Worm (Caenorhabditis elegans): ENCODE measurements around the gene pafo-1.

DNA sequence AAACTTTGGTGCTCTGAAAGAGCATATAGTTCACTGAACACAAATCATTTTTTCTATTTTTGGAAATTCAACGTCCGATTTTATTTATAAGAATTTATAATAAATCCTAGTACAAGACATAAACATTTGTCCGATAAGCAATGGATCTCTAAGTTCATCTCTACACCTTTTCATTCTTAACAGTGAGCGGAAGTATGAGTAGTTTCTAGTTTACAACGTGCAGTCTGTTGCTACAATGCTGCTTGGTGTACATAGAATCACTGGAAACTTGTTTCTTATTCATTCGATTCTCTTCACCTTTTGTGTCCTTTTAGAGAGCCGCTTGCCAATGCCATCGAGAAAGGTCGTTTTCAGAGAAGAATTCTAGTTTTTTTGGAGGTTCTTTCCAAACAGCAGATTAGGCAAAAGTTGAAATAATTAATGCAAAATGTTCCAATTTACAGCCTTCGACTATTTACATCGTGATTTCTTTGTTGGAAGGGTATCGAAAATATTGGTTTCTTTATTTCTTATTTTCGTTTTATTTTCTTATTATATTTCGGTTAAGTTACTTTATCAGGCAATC is 5.5 kb downstream of the pafo-1 start:
- TF ChIP-seq nhr-120 (GFP tag; IDR thresholded peaks at IDR 0.05) (no peak), hsf-1 (GFP tag; IDR thresholded peaks at IDR 0.05) (no peak), ccch-3 (GFP tag; optimal IDR thresholded peaks at IDR 0.05) (no peak), ceh-91 (GFP tag; IDR thresholded peaks at IDR 0.05) (no peak), mes-4 (tag; optimal IDR thresholded peaks at IDR 0.05) (no peak), snpc-4 (GFP tag; optimal IDR thresholded peaks at IDR 0.05) (no peak), snpc-4 (tag; optimal IDR thresholded peaks at IDR 0.05) (no peak), mel-28 (tag; optimal IDR thresholded peaks at IDR 0.05; ENCODE audit: borderline replicate concordance) (no peak), madf-10 (tag; optimal IDR thresholded peaks at IDR 0.05) (no peak), nhr-90 (tag; optimal IDR thresholded peaks at IDR 0.05) (no peak), F33H1.4 (GFP tag; IDR thresholded peaks at IDR 0.05) (no peak), pbrm-1 (GFP tag; IDR thresholded peaks at IDR 0.05) (no peak), let-526 (GFP tag; IDR thresholded peaks at IDR 0.05) (no peak), lsl-1 (GFP tag; optimal IDR thresholded peaks at IDR 0.05) (no peak), lin-35 (GFP tag; optimal IDR thresholded peaks at IDR 0.05) (no peak)
